Worm (Caenorhabditis elegans) whole organism, young adult: ENCODE data around the gene C56G2.15.

Experiments
- C17E4.6 ChIP-seq: fragments of 200-800 bp; sonication (Bioruptor generic); IDR thresholded peaks from 2 replicates; pipeline ENCODE4 v1.3.6; 2022; ENCODE audit warnings: missing genetic modification reagents, missing genetic modification characterization, missing compliant biosample characterization
- F33H1.4 ChIP-seq: fragments of 200-800 bp; sonication (Bioruptor generic); IDR thresholded peaks from 2 replicates; pipeline ENCODE4 v1.3.6; 2022; ENCODE audit warnings: missing genetic modification reagents, missing genetic modification characterization, missing compliant biosample characterization
- Y53F4B.3 ChIP-seq: fragments of 200-800 bp; sonication (Bioruptor generic); IDR thresholded peaks from 2 replicates; pipeline ENCODE4 v1.3.6; 2022; ENCODE audit warnings: missing genetic modification reagents, missing genetic modification characterization, missing compliant biosample characterization
- Y53G8AR.9 ChIP-seq: fragments of 200-800 bp; sonication (Bioruptor generic); conservative IDR thresholded peaks from 2 replicates; pipeline ENCODE4 v1.3.6; 2022; ENCODE audit warnings: missing genetic modification reagents, missing genetic modification characterization, missing compliant biosample characterization
- aptf-2 ChIP-seq: fragments of 200-800 bp; sonication (Bioruptor generic); conservative IDR thresholded peaks from 2 replicates; pipeline ENCODE4 v1.3.6; 2022; ENCODE audit warnings: missing genetic modification reagents, missing genetic modification characterization, missing compliant biosample characterization
- ceh-100 ChIP-seq: fragments of 200-800 bp; sonication (Bioruptor generic); IDR thresholded peaks from 2 replicates; pipeline ENCODE4 v1.3.6; 2022; ENCODE audit warnings: missing genetic modification reagents, missing genetic modification characterization, missing compliant biosample characterization
- let-607 ChIP-seq, 2 experiments: fragments of 200-800 bp in 1 of 2; sonication (Bioruptor generic) in 1 of 2; sonication (generic microtip) in 1 of 2; optimal IDR thresholded peaks; 2 replicates each; lab custom pipeline; 2016 to 2018; ENCODE audit warnings: mild to moderate bottlenecking in 2 of 2, missing compliant biosample characterization in 2 of 2, missing genetic modification characterization in 2 of 2, moderate library complexity in 2 of 2, missing genotype in 1 of 2
- nhr-90 ChIP-seq: sonication (generic microtip); optimal IDR thresholded peaks from 2 replicates; lab custom pipeline; 2016; ENCODE audit warnings: missing genotype, mild to moderate bottlenecking, missing genetic modification characterization, missing compliant biosample characterization
- rcor-1 ChIP-seq: fragments of 200-800 bp; sonication (Bioruptor generic); IDR thresholded peaks from 2 replicates; pipeline ENCODE4 v1.3.6; 2022; ENCODE audit warnings: missing genetic modification reagents, missing genetic modification characterization, missing compliant biosample characterization
- snpc-4 ChIP-seq, 5 experiments: fragments of 150-350 bp in 1 of 5; sonication (generic microtip) in 4 of 5; optimal IDR thresholded peaks; 2 replicates each; lab custom pipeline; 2014 to 2018; ENCODE audit warnings: missing genetic modification characterization in 5 of 5, missing biosample characterization in 3 of 5, antibody characterized with exemption in 2 of 5, mild to moderate bottlenecking in 2 of 5, missing compliant biosample characterization in 2 of 5, missing genotype in 2 of 5, moderate library complexity in 2 of 5, missing genetic modification reagents in 1 of 5
- unc-62 ChIP-seq: fragments of 150-350 bp; optimal IDR thresholded peaks from 2 replicates; lab custom pipeline; 2014; ENCODE audit warnings: missing biosample characterization, missing genetic modification reagents, missing genetic modification characterization
- ztf-25 ChIP-seq: fragments of 200-800 bp; sonication (Bioruptor generic); IDR thresholded peaks from 2 replicates; pipeline ENCODE4 v1.3.6; 2022; ENCODE audit warnings: missing genetic modification reagents, missing genetic modification characterization, missing compliant biosample characterization

DNA sequence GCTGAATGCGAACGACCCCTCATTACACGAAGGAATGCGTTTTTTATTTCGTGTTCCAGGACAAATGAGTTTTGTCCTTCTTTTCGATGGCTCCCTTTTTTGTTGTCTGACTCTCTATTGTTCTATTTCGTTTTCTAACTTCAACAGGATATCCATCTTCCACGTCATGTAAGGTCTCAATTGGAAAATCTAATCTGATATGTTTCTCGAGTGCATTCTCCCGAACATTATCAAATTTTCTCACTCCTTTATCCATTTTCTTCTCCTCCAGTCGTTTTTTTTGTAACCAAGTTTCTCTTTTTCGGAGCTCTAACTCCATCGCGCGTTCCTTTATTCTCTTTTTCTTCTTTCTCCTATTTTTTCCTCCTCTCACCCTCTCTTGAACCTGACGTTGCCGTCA, 17.3 kb downstream of the C56G2.15 start:
- TF ChIP-seq aptf-2 (GFP tag; lab: Robert Waterston, UW) (no peak), ztf-25 (GFP tag; lab: Robert Waterston, UW) (no peak), snpc-4 (GFP tag; optimal IDR thresholded peaks at IDR 0.05; lab: Kevin White, UChicago) (no peak), snpc-4 (tag; optimal IDR thresholded peaks at IDR 0.05; lab: Kevin White, UChicago) (no peak), unc-62 (GFP tag; lab: Kevin White, UChicago) (no peak), ceh-100 (no peak), C17E4.6 (GFP tag; lab: Robert Waterston, UW) (no peak), F33H1.4 (GFP tag; lab: Robert Waterston, UW) (no peak), nhr-90 (tag; lab: Kevin White, UChicago) (no peak), Y53F4B.3 (GFP tag; lab: Robert Waterston, UW) (no peak), let-607 (tag; optimal IDR thresholded peaks at IDR 0.05; lab: Kevin White, UChicago) (no peak), Y53G8AR.9 (GFP tag; lab: Robert Waterston, UW) (no peak), rcor-1 (no peak)
